Worm (Caenorhabditis elegans): ENCODE results near the gene cpf-1.

cpf-1 gene

ce11 chrII:8610085-8610484 is 7.8 kb upstream of the cpf-1 start, which contains the start of gene F28C6.9:
Gene F28C6.9, minus strand, starts transcription at chrII:8610185.
- TF ChIP-seq ztf-1 (GFP tag; conservative IDR thresholded peaks at IDR 0.05) (no peak), unc-55 (GFP tag; optimal IDR thresholded peaks at IDR 0.05) (no peak), blmp-1 (tag; optimal IDR thresholded peaks at IDR 0.05; ENCODE audit: insufficient read depth) (no peak), ZK546.5 (tag; optimal IDR thresholded peaks at IDR 0.05) (no peak), ztf-4 (tag; optimal IDR thresholded peaks at IDR 0.05) (no peak), lsy-2 (tag; optimal IDR thresholded peaks at IDR 0.05) (no peak), F13H6.1 (tag; optimal IDR thresholded peaks at IDR 0.05) (no peak), lin-11 (tag; optimal IDR thresholded peaks at IDR 0.05) (no peak), ceh-82 (tag; optimal IDR thresholded peaks at IDR 0.05) (no peak), sem-4 (tag; optimal IDR thresholded peaks at IDR 0.05) (no peak)

DNA sequence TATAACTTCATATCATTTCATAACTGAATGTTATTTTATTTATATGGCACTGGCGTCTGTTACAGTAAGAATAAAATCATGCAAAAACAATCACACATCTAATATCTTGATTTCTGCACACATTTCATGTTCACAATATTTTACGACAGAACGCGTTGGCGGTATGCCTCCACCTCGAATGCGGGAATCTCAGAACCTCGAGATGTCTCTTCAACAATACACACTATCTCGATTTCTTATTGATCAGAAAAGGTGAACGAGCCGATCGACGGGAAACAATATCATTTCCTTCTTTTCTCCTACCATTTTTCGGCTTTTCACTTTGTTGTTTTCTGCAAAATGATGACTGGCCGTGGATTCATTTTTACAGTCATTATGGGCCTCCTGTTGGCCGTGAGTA is 5.4 kb upstream of the cpf-1 start, which contains the start of gene F28C6.10:
TSS of gene F28C6.10 (plus strand) at position 301 of the 400 bp plus-strand sequence.
- no peak for TF ChIP-seq sem-4 (tag; optimal IDR thresholded peaks at IDR 0.05)

DNA sequence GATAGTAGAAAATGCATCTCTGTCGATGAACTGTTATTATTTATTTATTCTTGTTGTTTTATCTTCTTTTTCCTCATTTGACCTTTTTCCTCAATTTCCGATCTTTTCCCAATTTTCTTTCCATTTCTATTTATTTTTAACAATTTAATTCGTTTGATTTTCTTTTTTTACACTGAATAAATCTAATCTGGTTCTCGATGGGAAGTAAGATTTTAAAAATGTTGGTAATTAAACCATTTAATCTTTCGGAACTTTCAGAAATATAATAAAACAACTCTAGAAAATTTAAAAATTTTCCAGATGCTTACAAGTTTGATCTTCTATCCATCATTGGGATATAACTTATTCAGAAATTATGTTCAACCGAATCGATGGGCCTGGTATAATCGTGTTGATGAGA is 4.3 kb upstream of the cpf-1 start, which contains the start of gene F28C6.8:
TSS of gene F28C6.8 (plus strand) at position 301 of the 400 bp plus-strand sequence.
- TF ChIP-seq lin-11 (tag; optimal IDR thresholded peaks at IDR 0.05): no peak
- TF ChIP-seq ZK546.5 (tag; optimal IDR thresholded peaks at IDR 0.05): no peak
- TF ChIP-seq gmeb-1 (tag; optimal IDR thresholded peaks at IDR 0.05): no peak
- TF ChIP-seq lsy-2 (tag; optimal IDR thresholded peaks at IDR 0.05): no peak
- TF ChIP-seq ztf-11 (tag; optimal IDR thresholded peaks at IDR 0.05): no peak
- TF ChIP-seq mdl-1 (tag; optimal IDR thresholded peaks at IDR 0.05): no peak
- no peak for TF ChIP-seq elt-3 (tag; optimal IDR thresholded peaks at IDR 0.05)

ce11 chrII:8603567-8604359 is 1.5 kb upstream of the cpf-1 start, which contains the start of gene suf-1:
Gene suf-1, plus strand, starts transcription at chrII:8603846.
- TF ChIP-seq mdl-1 (tag; optimal IDR thresholded peaks at IDR 0.05): no peak
- no peak for TF ChIP-seq peb-1 (tag; optimal IDR thresholded peaks at IDR 0.05)
- peak; percentile 14 for TF ChIP-seq nhr-129 (tag; optimal IDR thresholded peaks at IDR 0.05)
- peak; percentile 35 for TF ChIP-seq sem-4 (tag; optimal IDR thresholded peaks at IDR 0.05)
- TF ChIP-seq lin-13 (GFP tag; optimal IDR thresholded peaks at IDR 0.05): peak; percentile 33
- no peak for TF ChIP-seq skn-1 (tag; optimal IDR thresholded peaks at IDR 0.05)
- peak; percentile 36 for TF ChIP-seq crh-2 (tag; optimal IDR thresholded peaks at IDR 0.05)
- TF ChIP-seq lsy-2 (tag; optimal IDR thresholded peaks at IDR 0.05): peak in 1 of 2 experiments; percentile 58
- peak; percentile 35 for TF ChIP-seq nhr-21 (tag; optimal IDR thresholded peaks at IDR 0.05)
- TF ChIP-seq sma-9 (GFP tag; optimal IDR thresholded peaks at IDR 0.05): peak; percentile 8
- TF ChIP-seq sma-9 (tag; optimal IDR thresholded peaks at IDR 0.05): no peak
- peak; percentile 9 for TF ChIP-seq fos-1 (tag; optimal IDR thresholded peaks at IDR 0.05)

ce11 chrII:8600165-8600564 is 2.1 kb downstream of the cpf-1 start, which contains the start of gene pigg-1:
Gene pigg-1, minus strand, starts transcription at chrII:8600265.
- TF ChIP-seq nhr-12 (tag; optimal IDR thresholded peaks at IDR 0.05): no peak
- no peak for TF ChIP-seq C34F6.9 (tag; optimal IDR thresholded peaks at IDR 0.05)
- TF ChIP-seq ceh-82 (tag; optimal IDR thresholded peaks at IDR 0.05): no peak
- no peak for TF ChIP-seq unc-55 (GFP tag; optimal IDR thresholded peaks at IDR 0.05)
- TF ChIP-seq dmd-4 (tag; optimal IDR thresholded peaks at IDR 0.05): no peak
- no peak for TF ChIP-seq lsy-2 (tag; optimal IDR thresholded peaks at IDR 0.05)
- no peak for TF ChIP-seq crh-2 (tag; optimal IDR thresholded peaks at IDR 0.05)
- no peak for TF ChIP-seq peb-1 (tag; optimal IDR thresholded peaks at IDR 0.05)
- no peak for TF ChIP-seq zag-1 (tag; optimal IDR thresholded peaks at IDR 0.05)
- no peak for TF ChIP-seq sma-9 (GFP tag; optimal IDR thresholded peaks at IDR 0.05)
- no peak for TF ChIP-seq sma-9 (tag; optimal IDR thresholded peaks at IDR 0.05)
- TF ChIP-seq ztf-4 (tag; optimal IDR thresholded peaks at IDR 0.05): no peak
- no peak for TF ChIP-seq nhr-21 (tag; optimal IDR thresholded peaks at IDR 0.05)
- no peak for TF ChIP-seq ZK546.5 (tag; optimal IDR thresholded peaks at IDR 0.05)
- no peak for TF ChIP-seq ztf-1 (GFP tag; conservative IDR thresholded peaks at IDR 0.05)
- no peak for TF ChIP-seq lin-39 (tag; optimal IDR thresholded peaks at IDR 0.05)
- TF ChIP-seq sma-3 (GFP tag; optimal IDR thresholded peaks at IDR 0.05): no peak

- no peak for TF ChIP-seq mbf-1 (tag; optimal IDR thresholded peaks at IDR 0.05)
- TF ChIP-seq nhr-77 (tag; optimal IDR thresholded peaks at IDR 0.05): no peak
- TF ChIP-seq mdl-1 (tag; optimal IDR thresholded peaks at IDR 0.05): no peak
- no peak for TF ChIP-seq ztf-11 (tag; optimal IDR thresholded peaks at IDR 0.05)
- TF ChIP-seq unc-55 (GFP tag; optimal IDR thresholded peaks at IDR 0.05): no peak
Observed at ce11 chrII:8599214-8599613, 3.0 kb downstream of the cpf-1 start, which contains the start of gene F28C6.5. Gene F28C6.5, plus strand, starts transcription at chrII:8599514.

All from whole organism, L2 larva.